Worm (Caenorhabditis elegans): Measurements from ENCODE around the gene C13F10.1.

ce11 chrV:7223941-7224340 is at the start of gene C13F10.1:
- no peak for TF ChIP-seq syd-9 (tag; optimal IDR thresholded peaks at IDR 0.05)
- TF ChIP-seq ceh-9 (tag; optimal IDR thresholded peaks at IDR 0.05), result no peak
- no peak for TF ChIP-seq ceh-22 (tag; optimal IDR thresholded peaks at IDR 0.05)
- no peak for TF ChIP-seq hlh-13 (GFP tag; optimal IDR thresholded peaks at IDR 0.05)
- no peak for TF ChIP-seq ceh-18 (tag; optimal IDR thresholded peaks at IDR 0.05)
- TF ChIP-seq rnt-1 (tag; optimal IDR thresholded peaks at IDR 0.05), result peak; percentile 31
- TF ChIP-seq ceh-45 (GFP tag; IDR thresholded peaks at IDR 0.05), result no peak
- no peak for TF ChIP-seq pqm-1 (tag; optimal IDR thresholded peaks at IDR 0.05)
- TF ChIP-seq F13H6.1 (tag; optimal IDR thresholded peaks at IDR 0.05), result no peak
- no peak for TF ChIP-seq hlh-8 (tag; optimal IDR thresholded peaks at IDR 0.05)
- no peak for TF ChIP-seq ceh-24 (tag; optimal IDR thresholded peaks at IDR 0.05)
- TF ChIP-seq nhr-11 (tag; optimal IDR thresholded peaks at IDR 0.05), result no peak
